1 fruit fly cellular context compared by ENCODE assay signal in genomic region chrX:3045953-3046352, dm6.
TF ChIP-seq lines count a peak whose summit lies in the region.

No protein-coding gene starts in this region.

TF ChIP-seq in whole organism, embryonic, 481 proteins besides CTCF, POLR2A, EP300 and RAD21 (continued from another document):
- TF ChIP-seq CG4404 (GFP tag; IDR thresholded peaks at IDR 0.05; lab: Robert Waterston, UW) (peak; percentile 31; the same call in 1 of the 2 replicates), Nf-YA (GFP tag; IDR thresholded peaks at IDR 0.05; lab: Robert Waterston, UW) (peak; percentile 61; the same call in 1 of the 2 replicates), CG2875 (GFP tag; optimal IDR thresholded peaks at IDR 0.05; lab: Kevin White, UChicago) (peak; percentile 70), Asciz (GFP tag; optimal IDR thresholded peaks at IDR 0.05; lab: Kevin White, UChicago) (peak; percentile 52), Fer1 (GFP tag; optimal IDR thresholded peaks at IDR 0.05; lab: Kevin White, UChicago) (no peak), Doc2 (GFP tag; IDR thresholded peaks at IDR 0.05; lab: Robert Waterston, UW) (no peak), luna (GFP tag; optimal IDR thresholded peaks at IDR 0.05; lab: Kevin White, UChicago) (no peak), CG15601 (tag; optimal IDR thresholded peaks at IDR 0.05; lab: Kevin White, UChicago) (peak; percentile 81)
